Fruit fly (Drosophila melanogaster) whole organism, prepupa: Measurements from ENCODE around the gene CG3104.

Experiments
- Blimp-1 ChIP-seq: fragments of 200-800 bp; sonication (Bioruptor generic); optimal IDR thresholded peaks from 3 replicates; lab custom pipeline; 2017; ENCODE audit warnings: missing biosample characterization, missing genetic modification characterization, mild to moderate bottlenecking, moderate library complexity, missing genetic modification reagents
- CG10631 ChIP-seq: fragments of 200-800 bp; sonication (Bioruptor generic); optimal IDR thresholded peaks from 2 replicates; lab custom pipeline; 2016; ENCODE audit warnings: missing biosample characterization, missing genetic modification characterization
- CG11762 ChIP-seq: fragments of 200-800 bp; sonication (Bioruptor generic); optimal IDR thresholded peaks from 3 replicates; lab custom pipeline; 2016; ENCODE audit warnings: missing biosample characterization, missing genetic modification characterization; ENCODE audit not compliant: insufficient read depth
- CG15336 ChIP-seq: fragments of 200-800 bp; sonication (Bioruptor generic); IDR thresholded peaks from 2 replicates; pipeline ENCODE4 v1.3.6; 2022; ENCODE audit warnings: missing biosample characterization, missing genetic modification characterization
- CG1621 ChIP-seq: fragments of 200-800 bp; sonication (Bioruptor generic); optimal IDR thresholded peaks from 3 replicates; lab custom pipeline; 2018; ENCODE audit warnings: missing biosample characterization, mild to moderate bottlenecking, missing genetic modification characterization
- CG16779 ChIP-seq: fragments of 200-800 bp; sonication (Bioruptor generic); optimal IDR thresholded peaks from 3 replicates; lab custom pipeline; 2017; ENCODE audit warnings: missing biosample characterization, mild to moderate bottlenecking, missing genetic modification characterization
- CG3032 ChIP-seq: fragments of 200-800 bp; optimal IDR thresholded peaks from 2 replicates; lab custom pipeline; 2019; ENCODE audit warnings: missing biosample characterization, mild to moderate bottlenecking, missing genetic modification characterization, moderate library complexity
- CG31627 ChIP-seq: fragments of 200-800 bp; sonication (Bioruptor generic); optimal IDR thresholded peaks from 3 replicates; lab custom pipeline; 2016; ENCODE audit warnings: missing biosample characterization, missing genetic modification characterization
- CG32006 ChIP-seq: fragments of 200-800 bp; sonication (Bioruptor generic); optimal IDR thresholded peaks from 3 replicates; lab custom pipeline; 2017; ENCODE audit warnings: missing biosample characterization, mild to moderate bottlenecking, missing genetic modification characterization
- CG34406 ChIP-seq: fragments of 200-800 bp; sonication (Bioruptor generic); optimal IDR thresholded peaks from 3 replicates; lab custom pipeline; 2016; ENCODE audit warnings: missing biosample characterization, missing genetic modification characterization
- CG3919 ChIP-seq: fragments of 200-800 bp; sonication (Bioruptor generic); optimal IDR thresholded peaks from 3 replicates; lab custom pipeline; 2016; ENCODE audit warnings: missing biosample characterization, missing genetic modification characterization
- CG4318 ChIP-seq: fragments of 200-800 bp; sonication (Bioruptor generic); optimal IDR thresholded peaks from 3 replicates; lab custom pipeline; 2017; ENCODE audit warnings: missing biosample characterization, mild to moderate bottlenecking, missing genetic modification characterization
- CG6163 ChIP-seq: fragments of 200-800 bp; sonication (Bioruptor generic); IDR thresholded peaks from 3 replicates; pipeline ENCODE4 v1.3.6; 2022; ENCODE audit warnings: missing biosample characterization, missing genetic modification characterization
- CG6276 ChIP-seq: fragments of 200-800 bp; sonication (Bioruptor generic); optimal IDR thresholded peaks from 2 replicates; lab custom pipeline; 2017; ENCODE audit warnings: missing biosample characterization, mild to moderate bottlenecking, missing genetic modification characterization
- CG6792 ChIP-seq: fragments of 200-800 bp; sonication (Bioruptor generic); optimal IDR thresholded peaks from 3 replicates; lab custom pipeline; 2016; ENCODE audit warnings: missing biosample characterization, missing genetic modification characterization
- CG6854 ChIP-seq: fragments of 200-800 bp; sonication (Bioruptor generic); optimal IDR thresholded peaks from 2 replicates; lab custom pipeline; 2017; ENCODE audit warnings: missing biosample characterization, mild to moderate bottlenecking, missing genetic modification characterization
- CG7368 ChIP-seq: fragments of 200-800 bp; sonication (Bioruptor generic); optimal IDR thresholded peaks from 3 replicates; lab custom pipeline; 2016; ENCODE audit warnings: missing biosample characterization, missing genetic modification characterization
- CG8319 ChIP-seq: fragments of 200-800 bp; sonication (Bioruptor generic); optimal IDR thresholded peaks from 3 replicates; lab custom pipeline; 2016; ENCODE audit warnings: missing biosample characterization, missing genetic modification characterization
- CG9139 ChIP-seq: fragments of 200-800 bp; sonication (Bioruptor generic); optimal IDR thresholded peaks from 3 replicates; lab custom pipeline; 2017; ENCODE audit warnings: missing biosample characterization, mild to moderate bottlenecking, missing genetic modification characterization
- Eip75B ChIP-seq: fragments of 200-800 bp; sonication (Bioruptor generic); optimal IDR thresholded peaks from 3 replicates; lab custom pipeline; 2016; ENCODE audit warnings: missing biosample characterization, missing genetic modification characterization
- Eip78C ChIP-seq: fragments of 200-800 bp; sonication (Bioruptor generic); peaks from one replicate; lab custom pipeline; 2016; ENCODE audit warnings: missing biosample characterization, missing genetic modification characterization
- Eip93F ChIP-seq: fragments of 200-800 bp; sonication (Bioruptor generic); optimal IDR thresholded peaks from 2 replicates; lab custom pipeline; 2016; ENCODE audit warnings: missing biosample characterization, mild to moderate bottlenecking, missing genetic modification characterization
- Ets96B ChIP-seq: fragments of 200-800 bp; optimal IDR thresholded peaks from 2 replicates; lab custom pipeline; 2019; ENCODE audit warnings: missing biosample characterization, mild to moderate bottlenecking, missing genetic modification characterization, moderate library complexity
- Hr38 ChIP-seq: sonication (Bioruptor generic); optimal IDR thresholded peaks from 2 replicates; lab custom pipeline; 2016; ENCODE audit warnings: missing biosample characterization, missing genetic modification characterization
- Hr39 ChIP-seq: fragments of 200-800 bp; sonication (Bioruptor generic); optimal IDR thresholded peaks from 2 replicates; lab custom pipeline; 2016; ENCODE audit warnings: missing biosample characterization, missing genetic modification characterization
- Hr4 ChIP-seq: fragments of 200-800 bp; sonication (Bioruptor generic); optimal IDR thresholded peaks from 3 replicates; lab custom pipeline; 2016; ENCODE audit warnings: missing biosample characterization, missing genetic modification characterization
- Lpt ChIP-seq: fragments of 200-800 bp; sonication (Bioruptor generic); optimal IDR thresholded peaks from 3 replicates; lab custom pipeline; 2016; ENCODE audit warnings: missing biosample characterization, missing genetic modification characterization
- Met ChIP-seq: fragments of 200-800 bp; sonication (Bioruptor generic); optimal IDR thresholded peaks from 3 replicates; lab custom pipeline; 2016; ENCODE audit warnings: missing biosample characterization, missing genetic modification characterization
- achi ChIP-seq: fragments of 200-800 bp; sonication (Bioruptor generic); optimal IDR thresholded peaks from 3 replicates; lab custom pipeline; 2016; ENCODE audit warnings: missing biosample characterization, missing genetic modification characterization
- acj6 ChIP-seq: fragments of 200-800 bp; sonication (Bioruptor generic); optimal IDR thresholded peaks from 3 replicates; lab custom pipeline; 2016; ENCODE audit warnings: missing biosample characterization, missing genetic modification characterization
- cyc ChIP-seq: fragments of 200-800 bp; sonication (Bioruptor generic); optimal IDR thresholded peaks from 3 replicates; lab custom pipeline; 2016; ENCODE audit warnings: missing biosample characterization, missing genetic modification characterization
- dsx ChIP-seq: fragments of 200-800 bp; optimal IDR thresholded peaks from 3 replicates; lab custom pipeline; 2019; ENCODE audit warnings: missing biosample characterization, mild to moderate bottlenecking, missing genetic modification characterization, moderate library complexity; ENCODE audit not compliant: poor library complexity, severe bottlenecking
- eg ChIP-seq: fragments of 200-800 bp; sonication (Bioruptor generic); IDR thresholded peaks from 3 replicates; pipeline ENCODE4 v1.3.6; 2022; ENCODE audit warnings: missing biosample characterization, missing genetic modification characterization
- esn ChIP-seq: fragments of 200-800 bp; sonication (Bioruptor generic); optimal IDR thresholded peaks from 2 replicates; lab custom pipeline; 2016; ENCODE audit warnings: missing biosample characterization, mild to moderate bottlenecking, missing genetic modification characterization, moderate library complexity
- fd59A ChIP-seq: fragments of 200-800 bp; sonication (Bioruptor generic); optimal IDR thresholded peaks from 2 replicates; lab custom pipeline; 2017; ENCODE audit warnings: missing biosample characterization, mild to moderate bottlenecking, missing genetic modification characterization, missing genetic modification reagents
- fd85E ChIP-seq: fragments of 200-800 bp; sonication (Bioruptor generic); optimal IDR thresholded peaks from 3 replicates; lab custom pipeline; 2016; ENCODE audit warnings: missing biosample characterization, missing genetic modification characterization
- net ChIP-seq: fragments of 200-800 bp; sonication (Bioruptor generic); optimal IDR thresholded peaks from 3 replicates; lab custom pipeline; 2016; ENCODE audit warnings: missing biosample characterization, missing genetic modification characterization
- pdm3 ChIP-seq: fragments of 200-800 bp; sonication (Bioruptor generic); optimal IDR thresholded peaks from 3 replicates; lab custom pipeline; 2016; ENCODE audit warnings: missing biosample characterization, missing genetic modification characterization
- salr ChIP-seq, 2 experiments: fragments of 200-800 bp; sonication (Bioruptor generic); optimal IDR thresholded peaks; 3 replicates each; lab custom pipeline; 2016 to 2018; ENCODE audit warnings: missing biosample characterization in 2 of 2, missing genetic modification characterization in 2 of 2, mild to moderate bottlenecking in 1 of 2
- ss ChIP-seq, 2 experiments: fragments of 200-800 bp; sonication (Bioruptor generic); optimal IDR thresholded peaks; 2 replicates in 1 of 2; 3 replicates in 1 of 2; lab custom pipeline; 2017 to 2018; ENCODE audit warnings: mild to moderate bottlenecking in 2 of 2, missing biosample characterization in 2 of 2, missing genetic modification characterization in 2 of 2, moderate library complexity in 1 of 2
- svp ChIP-seq: fragments of 200-800 bp; sonication (Bioruptor generic); peaks from one replicate; lab custom pipeline; 2016; ENCODE audit warnings: missing biosample characterization, missing genetic modification characterization
- topi ChIP-seq: fragments of 200-800 bp; sonication (Bioruptor generic); optimal IDR thresholded peaks from 3 replicates; lab custom pipeline; 2016; ENCODE audit warnings: missing biosample characterization, missing genetic modification characterization
- vri ChIP-seq: fragments of 200-800 bp; sonication (Bioruptor generic); optimal IDR thresholded peaks from 3 replicates; lab custom pipeline; 2016; ENCODE audit warnings: missing biosample characterization, mild to moderate bottlenecking, missing genetic modification characterization

CG3104 gene

dm6 chr2L:2815673-2816072 is 39.9 kb downstream of the CG3104 start, which contains the start of gene G6P:
Gene G6P, minus strand, starts transcription at chr2L:2815760.
- TF ChIP-seq net (GFP tag; lab: Kevin White, UChicago), result no peak

dm6 chr2L:2812137-2812536 is 43.4 kb downstream of the CG3104 start, which contains the start of gene CG2964:
Gene CG2964, plus strand, starts transcription at chr2L:2812437.
- TF ChIP-seq Eip75B (GFP tag; lab: Kevin White, UChicago) (no peak), CG3032 (tag; lab: Kevin White, UChicago) (no peak), CG16779 (tag; lab: Kevin White, UChicago) (no peak), svp (GFP tag; lab: Kevin White, UChicago) (no peak), Hr38 (no peak), CG4318 (GFP tag; lab: Kevin White, UChicago) (no peak), vri (GFP tag; lab: Kevin White, UChicago) (no peak), Blimp-1 (GFP tag; lab: Kevin White, UChicago) (no peak), CG10631 (GFP tag; lab: Kevin White, UChicago) (no peak), net (GFP tag; lab: Kevin White, UChicago) (no peak), ss (GFP tag; optimal IDR thresholded peaks at IDR 0.05; lab: Kevin White, UChicago) (no peak)

dm6 chr2L:2810831-2811230 is 44.7 kb downstream of the CG3104 start:
- peak; percentile 96 for TF ChIP-seq svp (GFP tag; lab: Kevin White, UChicago)
- TF ChIP-seq CG4318 (GFP tag; lab: Kevin White, UChicago), result no peak

- TF ChIP-seq Met (no peak), topi (GFP tag; lab: Kevin White, UChicago) (no peak), achi (no peak), Eip93F (GFP tag; lab: Kevin White, UChicago) (no peak), vri (GFP tag; lab: Kevin White, UChicago) (peak; percentile 1), CG31627 (GFP tag; lab: Kevin White, UChicago) (no peak), dsx (GFP tag; lab: Kevin White, UChicago) (no peak), CG9139 (GFP tag; lab: Kevin White, UChicago) (peak; percentile 5), CG32006 (GFP tag; lab: Kevin White, UChicago) (no peak), Ets96B (tag; lab: Kevin White, UChicago) (no peak), Hr38 (no peak), Eip75B (GFP tag; lab: Kevin White, UChicago) (peak; percentile 3), CG6854 (no peak), CG8319 (GFP tag; lab: Kevin White, UChicago) (no peak), fd59A (GFP tag; lab: Kevin White, UChicago) (no peak), CG1621 (tag; lab: Kevin White, UChicago) (no peak), CG15336 (GFP tag; lab: Robert Waterston, UW) (no peak), Eip78C (peak; percentile 25), CG16779 (tag; lab: Kevin White, UChicago) (peak; percentile 11), CG7368 (GFP tag; lab: Kevin White, UChicago) (no peak), CG3919 (no peak), CG10631 (GFP tag; lab: Kevin White, UChicago) (no peak), eg (GFP tag; lab: Robert Waterston, UW) (peak; percentile 28; the same call in 1 of the 3 replicates), CG34406 (GFP tag; lab: Kevin White, UChicago) (no peak), CG11762 (no peak), Hr4 (GFP tag; lab: Kevin White, UChicago) (no peak), CG6276 (GFP tag; lab: Kevin White, UChicago) (no peak), cyc (GFP tag; lab: Kevin White, UChicago) (no peak), Hr39 (GFP tag; lab: Kevin White, UChicago) (no peak), fd85E (GFP tag; lab: Kevin White, UChicago) (no peak), salr (GFP tag; optimal IDR thresholded peaks at IDR 0.05; lab: Kevin White, UChicago) (no peak), esn (no peak), Blimp-1 (GFP tag; lab: Kevin White, UChicago) (no peak), acj6 (GFP tag; lab: Kevin White, UChicago) (no peak), CG3032 (tag; lab: Kevin White, UChicago) (no peak), pdm3 (no peak), Lpt (GFP tag; lab: Kevin White, UChicago) (no peak), CG6792 (no peak), CG6163 (GFP tag; lab: Robert Waterston, UW) (no peak)
Observed at dm6 chr2L:2808038-2808699, 47.4 kb downstream of the CG3104 start.
